Worm (Caenorhabditis elegans): ENCODE results near the gene cnc-2.

cnc-2 gene

ce11 chrV:1450160-1450559 is at the start of gene cnc-2:
cnc-2 (minus strand) TSS chrV:1450183.
- no peak for TF ChIP-seq W03F9.2 (tag; optimal IDR thresholded peaks at IDR 0.05)
- TF ChIP-seq dao-5 (tag; optimal IDR thresholded peaks at IDR 0.05): no peak
- no peak for TF ChIP-seq him-1 (tag; optimal IDR thresholded peaks at IDR 0.05)

ce11 chrV:1499140-1499539 is 49.2 kb upstream of the cnc-2 start, which contains the start of gene sru-27:
sru-27 (plus strand) TSS chrV:1499440.
- TF ChIP-seq W03F9.2 (tag; optimal IDR thresholded peaks at IDR 0.05) (no peak), him-1 (tag; optimal IDR thresholded peaks at IDR 0.05) (no peak), dao-5 (tag; optimal IDR thresholded peaks at IDR 0.05) (no peak)

- TF ChIP-seq him-1 (tag; optimal IDR thresholded peaks at IDR 0.05) (no peak), W03F9.2 (tag; optimal IDR thresholded peaks at IDR 0.05) (no peak), dao-5 (tag; optimal IDR thresholded peaks at IDR 0.05) (no peak)
These were observed 45.8 kb upstream of the cnc-2 start for ce11 chrV:1495752-1496151.

ce11 chrV:1495334-1495733 is 45.4 kb upstream of the cnc-2 start, which contains the start of gene C38C3.3:
C38C3.3 (plus strand) TSS chrV:1495634.
- TF ChIP-seq dao-5 (tag; optimal IDR thresholded peaks at IDR 0.05) (no peak), him-1 (tag; optimal IDR thresholded peaks at IDR 0.05) (no peak)

- TF ChIP-seq dao-5 (tag; optimal IDR thresholded peaks at IDR 0.05) (no peak), him-1 (tag; optimal IDR thresholded peaks at IDR 0.05) (no peak), W03F9.2 (tag; optimal IDR thresholded peaks at IDR 0.05) (no peak)
These were observed 44.5 kb upstream of the cnc-2 start, which contains the start of gene spig-7 for ce11 chrV:1494469-1494868. spig-7 (plus strand) TSS chrV:1494769.

- no peak for TF ChIP-seq W03F9.2 (tag; optimal IDR thresholded peaks at IDR 0.05)
- no peak for TF ChIP-seq dao-5 (tag; optimal IDR thresholded peaks at IDR 0.05)
- TF ChIP-seq him-1 (tag; optimal IDR thresholded peaks at IDR 0.05): no peak
These were observed 41.5 kb upstream of the cnc-2 start, which contains the start of gene C38C3.6 for ce11 chrV:1491510-1491909. C38C3.6 (minus strand) TSS chrV:1491610.

- TF ChIP-seq dao-5 (tag; optimal IDR thresholded peaks at IDR 0.05) (no peak), him-1 (tag; optimal IDR thresholded peaks at IDR 0.05) (no peak), W03F9.2 (tag; optimal IDR thresholded peaks at IDR 0.05) (no peak)
These were observed 38.7 kb upstream of the cnc-2 start for ce11 chrV:1488642-1489041.

ce11 chrV:1487262-1487661 is 37.3 kb upstream of the cnc-2 start:
- TF ChIP-seq dao-5 (tag; optimal IDR thresholded peaks at IDR 0.05) (no peak), him-1 (tag; optimal IDR thresholded peaks at IDR 0.05) (no peak), W03F9.2 (tag; optimal IDR thresholded peaks at IDR 0.05) (no peak)

ce11 chrV:1486031-1486430 is 36.0 kb upstream of the cnc-2 start:
- TF ChIP-seq W03F9.2 (tag; optimal IDR thresholded peaks at IDR 0.05) (no peak), him-1 (tag; optimal IDR thresholded peaks at IDR 0.05) (no peak), dao-5 (tag; optimal IDR thresholded peaks at IDR 0.05) (no peak)

ce11 chrV:1481742-1482141 is 31.8 kb upstream of the cnc-2 start, which contains the start of gene C38C3.4:
C38C3.4 (plus strand) TSS chrV:1482042.
- no peak for TF ChIP-seq him-1 (tag; optimal IDR thresholded peaks at IDR 0.05)
- TF ChIP-seq W03F9.2 (tag; optimal IDR thresholded peaks at IDR 0.05): no peak
- TF ChIP-seq dao-5 (tag; optimal IDR thresholded peaks at IDR 0.05): no peak

- TF ChIP-seq W03F9.2 (tag; optimal IDR thresholded peaks at IDR 0.05): no peak
- TF ChIP-seq him-1 (tag; optimal IDR thresholded peaks at IDR 0.05): no peak
- TF ChIP-seq dao-5 (tag; optimal IDR thresholded peaks at IDR 0.05): no peak
These were observed 30.9 kb upstream of the cnc-2 start for ce11 chrV:1480841-1481240.

ce11 chrV:1476841-1477240 is 26.9 kb upstream of the cnc-2 start:
- TF ChIP-seq W03F9.2 (tag; optimal IDR thresholded peaks at IDR 0.05) (no peak), dao-5 (tag; optimal IDR thresholded peaks at IDR 0.05) (no peak), him-1 (tag; optimal IDR thresholded peaks at IDR 0.05) (no peak)

- TF ChIP-seq W03F9.2 (tag; optimal IDR thresholded peaks at IDR 0.05): no peak
- TF ChIP-seq him-1 (tag; optimal IDR thresholded peaks at IDR 0.05): no peak
- no peak for TF ChIP-seq dao-5 (tag; optimal IDR thresholded peaks at IDR 0.05)
These were observed 26.4 kb upstream of the cnc-2 start for ce11 chrV:1476284-1476792.

ce11 chrV:1474486-1475125 is 24.6 kb upstream of the cnc-2 start, which contains the start of the genes F53E2.2 and unc-60:
F53E2.2 (plus strand) TSS chrV:1475086.
unc-60 (plus strand) TSS chrV:1475086.
- TF ChIP-seq dao-5 (tag; optimal IDR thresholded peaks at IDR 0.05) (peak; percentile 54), him-1 (tag; optimal IDR thresholded peaks at IDR 0.05) (peak; percentile 85), W03F9.2 (tag; optimal IDR thresholded peaks at IDR 0.05) (no peak)

Data from whole organism, L4/young adult.